Worm (Caenorhabditis elegans) whole organism, L1 larva: Measurements from ENCODE around the gene ape-1.

Experiments used
- C04F5.9 ChIP-seq: sonication (generic microtip); optimal IDR thresholded peaks from 2 replicates; lab custom pipeline; 2016; ENCODE audit warnings: missing genetic modification characterization, missing compliant biosample characterization
- C16A3.4 ChIP-seq: fragments of 150-350 bp; optimal IDR thresholded peaks from 2 replicates; lab custom pipeline; 2014; ENCODE audit warnings: missing biosample characterization, missing genetic modification characterization
- F16B12.6 ChIP-seq: fragments of 150-350 bp; optimal IDR thresholded peaks from 2 replicates; lab custom pipeline; 2014; ENCODE audit warnings: missing biosample characterization, missing genetic modification characterization
- alr-1 ChIP-seq: fragments of 200-800 bp; sonication (Bioruptor generic); optimal IDR thresholded peaks from 2 replicates; lab custom pipeline; 2018; ENCODE audit warnings: borderline replicate concordance, mild to moderate bottlenecking, missing genetic modification characterization, missing compliant biosample characterization
- aly-2 ChIP-seq: fragments of 150-350 bp; optimal IDR thresholded peaks from 2 replicates; lab custom pipeline; 2014; ENCODE audit warnings: missing biosample characterization, missing genetic modification characterization
- blmp-1 ChIP-seq: fragments of 150-350 bp; optimal IDR thresholded peaks from 2 replicates; lab custom pipeline; 2014; ENCODE audit warnings: missing biosample characterization, missing genetic modification characterization
- ceh-8 ChIP-seq: fragments of 200-800 bp; sonication (Bioruptor generic); optimal IDR thresholded peaks from 2 replicates; lab custom pipeline; 2018; ENCODE audit warnings: mild to moderate bottlenecking, missing genetic modification characterization, moderate library complexity, missing compliant biosample characterization
- ceh-90 ChIP-seq: sonication (generic microtip); optimal IDR thresholded peaks from 2 replicates; lab custom pipeline; 2016; ENCODE audit warnings: missing genetic modification characterization, missing compliant biosample characterization
- dsc-1 ChIP-seq: sonication (generic microtip); optimal IDR thresholded peaks from 2 replicates; lab custom pipeline; 2016; ENCODE audit warnings: mild to moderate bottlenecking, missing genetic modification characterization, missing compliant biosample characterization
- efl-1 ChIP-seq, 4 experiments: fragments of 150-350 bp; optimal IDR thresholded peaks in 3 of 4; peaks in 1 of 4; 1 replicate in 1 of 4; 2 replicates in 3 of 4; lab custom pipeline; 2014; ENCODE audit warnings: missing biosample characterization in 2 of 4, missing genetic modification characterization in 2 of 4, missing genetic modification reagents in 2 of 4
- efl-3 ChIP-seq: fragments of 200-800 bp; sonication (Bioruptor generic); optimal IDR thresholded peaks from 2 replicates; lab custom pipeline; 2018; ENCODE audit warnings: mild to moderate bottlenecking, missing genetic modification characterization, missing compliant biosample characterization
- elt-3 ChIP-seq, 6 experiments: fragments of 150-350 bp in 1 of 6; sonication (generic microtip); optimal IDR thresholded peaks; 2 replicates each; lab custom pipeline; 2017 to 2018; ENCODE audit warnings: missing biosample characterization in 6 of 6, missing genetic modification characterization in 6 of 6, inconsistent platforms in 1 of 6
- ets-5 ChIP-seq: fragments of 200-800 bp; sonication (Bioruptor generic); IDR thresholded peaks from 2 replicates; pipeline ENCODE4 v1.3.6; 2022; ENCODE audit warnings: missing genetic modification characterization, missing compliant biosample characterization
- fkh-10 ChIP-seq: sonication (generic microtip); optimal IDR thresholded peaks from 2 replicates; lab custom pipeline; 2017; ENCODE audit warnings: missing biosample characterization, missing genetic modification reagents, missing genetic modification characterization
- fkh-8 ChIP-seq: sonication (generic microtip); optimal IDR thresholded peaks from 2 replicates; lab custom pipeline; 2016; ENCODE audit warnings: mild to moderate bottlenecking, missing genetic modification characterization, missing compliant biosample characterization
- fos-1 ChIP-seq: fragments of 150-350 bp; optimal IDR thresholded peaks from 2 replicates; lab custom pipeline; 2014; ENCODE audit warnings: missing biosample characterization, missing genetic modification characterization
- hlh-17 ChIP-seq: fragments of 200-800 bp; sonication (Bioruptor generic); optimal IDR thresholded peaks from 2 replicates; lab custom pipeline; 2018; ENCODE audit warnings: missing genetic modification characterization, mild to moderate bottlenecking, missing compliant biosample characterization, moderate library complexity, borderline replicate concordance
- hlh-4 ChIP-seq: sonication (generic microtip); optimal IDR thresholded peaks from 2 replicates; lab custom pipeline; 2016; ENCODE audit warnings: mild to moderate bottlenecking, missing genetic modification characterization, missing compliant biosample characterization
- hpl-2 ChIP-seq: fragments of 150-350 bp; optimal IDR thresholded peaks from 2 replicates; lab custom pipeline; 2014; ENCODE audit warnings: missing biosample characterization, missing genetic modification reagents, missing genetic modification characterization
- jun-1 ChIP-seq: fragments of 150-350 bp; optimal IDR thresholded peaks from 2 replicates; lab custom pipeline; 2014; ENCODE audit warnings: missing biosample characterization, missing genetic modification reagents, missing genetic modification characterization
- lin-13 ChIP-seq: fragments of 150-350 bp; optimal IDR thresholded peaks from 2 replicates; lab custom pipeline; 2014; ENCODE audit warnings: missing biosample characterization, missing genetic modification reagents, missing genetic modification characterization
- lin-14 ChIP-seq: fragments of 200-800 bp; sonication (Bioruptor generic); optimal IDR thresholded peaks from 2 replicates; lab custom pipeline; 2018; ENCODE audit warnings: mild to moderate bottlenecking, missing genetic modification characterization, moderate library complexity, missing compliant biosample characterization
- lin-15B ChIP-seq: fragments of 150-350 bp; sonication (generic microtip); optimal IDR thresholded peaks from 3 replicates; lab custom pipeline; 2014; ENCODE audit warnings: missing biosample characterization, missing genetic modification characterization
- mef-2 ChIP-seq: fragments of 150-350 bp; optimal IDR thresholded peaks from 2 replicates; lab custom pipeline; 2014; ENCODE audit warnings: missing biosample characterization, missing genetic modification characterization
- nhr-12 ChIP-seq: sonication (generic microtip); optimal IDR thresholded peaks from 2 replicates; lab custom pipeline; 2017; ENCODE audit warnings: missing biosample characterization, missing genetic modification characterization
- nhr-19 ChIP-seq: fragments of 200-800 bp; sonication (Bioruptor generic); conservative IDR thresholded peaks from 2 replicates; pipeline ENCODE4 v1.3.6; 2022; ENCODE audit warnings: missing genetic modification characterization, missing compliant biosample characterization
- nhr-20 ChIP-seq: sonication (generic microtip); optimal IDR thresholded peaks from 2 replicates; lab custom pipeline; 2016; ENCODE audit warnings: mild to moderate bottlenecking, missing genetic modification characterization, missing compliant biosample characterization
- nhr-28 ChIP-seq: fragments of 150-350 bp; optimal IDR thresholded peaks from 2 replicates; lab custom pipeline; 2014; ENCODE audit warnings: missing biosample characterization, missing genetic modification characterization
- nhr-71 ChIP-seq: sonication (generic microtip); optimal IDR thresholded peaks from 2 replicates; lab custom pipeline; 2016; ENCODE audit warnings: mild to moderate bottlenecking, missing genetic modification characterization, moderate library complexity, missing compliant biosample characterization
- nhr-76 ChIP-seq: sonication (generic microtip); optimal IDR thresholded peaks from 2 replicates; lab custom pipeline; 2017; ENCODE audit warnings: missing biosample characterization, missing genetic modification characterization
- sup-37 ChIP-seq: fragments of 200-800 bp; sonication (Bioruptor generic); optimal IDR thresholded peaks from 2 replicates; lab custom pipeline; 2018; ENCODE audit warnings: mild to moderate bottlenecking, missing genetic modification characterization, missing compliant biosample characterization
- swsn-7 ChIP-seq: sonication (generic microtip); optimal IDR thresholded peaks from 2 replicates; lab custom pipeline; 2016; ENCODE audit warnings: missing genetic modification characterization, missing compliant biosample characterization
- tbx-2 ChIP-seq: sonication (generic microtip); optimal IDR thresholded peaks from 2 replicates; lab custom pipeline; 2016; ENCODE audit warnings: missing genetic modification characterization, missing compliant biosample characterization
- tlp-1 ChIP-seq: fragments of 150-350 bp; optimal IDR thresholded peaks from 2 replicates; lab custom pipeline; 2014; ENCODE audit warnings: missing biosample characterization, missing genetic modification characterization
- unc-130 ChIP-seq: fragments of 150-350 bp; optimal IDR thresholded peaks from 2 replicates; lab custom pipeline; 2017; ENCODE audit warnings: missing biosample characterization, missing genetic modification characterization, inconsistent platforms
- unc-30 ChIP-seq: sonication (generic microtip); optimal IDR thresholded peaks from 2 replicates; lab custom pipeline; 2017; ENCODE audit warnings: missing biosample characterization, missing genetic modification characterization
- unc-86 ChIP-seq: sonication (generic microtip); optimal IDR thresholded peaks from 2 replicates; lab custom pipeline; 2016; ENCODE audit warnings: missing genetic modification characterization, missing compliant biosample characterization
- unc-98 ChIP-seq: fragments of 200-800 bp; sonication (Bioruptor generic); IDR thresholded peaks from 2 replicates; pipeline ENCODE4 v1.3.6; 2022; ENCODE audit warnings: missing genetic modification characterization, missing compliant biosample characterization
- vab-15 ChIP-seq: sonication (generic microtip); optimal IDR thresholded peaks from 2 replicates; lab custom pipeline; 2017; ENCODE audit warnings: missing genotype, mild to moderate bottlenecking, missing genetic modification characterization, missing compliant biosample characterization
- zip-4 ChIP-seq: fragments of 200-800 bp; sonication (Bioruptor generic); optimal IDR thresholded peaks from 2 replicates; lab custom pipeline; 2018; ENCODE audit warnings: mild to moderate bottlenecking, missing genetic modification characterization, moderate library complexity, missing compliant biosample characterization
- ztf-11 ChIP-seq, 2 experiments: sonication (generic microtip); optimal IDR thresholded peaks; 2 replicates each; lab custom pipeline; 2016 to 2017; ENCODE audit warnings: missing genetic modification characterization in 2 of 2, missing biosample characterization in 1 of 2, missing compliant biosample characterization in 1 of 2

Gene ape-1

ce11 chrV:11660566-11660965 lies 15.2 kb upstream of the ape-1 start:
- no peak for TF ChIP-seq efl-1 (optimal IDR thresholded peaks at IDR 0.05; lab: Kevin White, UChicago)
- TF ChIP-seq efl-1 (GFP tag; optimal IDR thresholded peaks at IDR 0.05 in 1 of 2; lab: Kevin White, UChicago) = peak in 1 of 2 experiments; percentile 21
- TF ChIP-seq blmp-1 (tag; lab: Kevin White, UChicago) = no peak

ce11 chrV:11664875-11665384 lies 10.8 kb upstream of the ape-1 start, which contains the start of gene ceh-27:
ceh-27 (minus strand) TSS chrV:11665102.
- TF ChIP-seq lin-14 (peak; percentile 36), fkh-10 (peak; percentile 45), dsc-1 (tag; lab: Kevin White, UChicago) (no peak)
- TF ChIP-seq, all 84 proteins: peak for 2

ce11 chrV:11667176-11667575 lies 8.6 kb upstream of the ape-1 start, which contains the start of gene F46F3.3:
F46F3.3 (plus strand) TSS chrV:11667476.
- TF ChIP-seq swsn-7 (no peak), blmp-1 (tag; lab: Kevin White, UChicago) (peak; percentile 22), nhr-19 (GFP tag; lab: Robert Waterston, UW) (no peak)

ce11 chrV:11672497-11672896 lies 3.2 kb upstream of the ape-1 start, which contains the start of gene lgc-44:
lgc-44 (minus strand) TSS chrV:11672597.
- TF ChIP-seq zip-4 (GFP tag; lab: Kevin White, UChicago) = no peak
- TF ChIP-seq blmp-1 (tag; lab: Kevin White, UChicago) = peak; percentile 23
- no peak for TF ChIP-seq C04F5.9 (tag; lab: Kevin White, UChicago)

- TF ChIP-seq nhr-76 (tag; lab: Kevin White, UChicago) (no peak), elt-3 (tag; optimal IDR thresholded peaks at IDR 0.05; lab: Kevin White, UChicago) (no peak), unc-98 (GFP tag; lab: Robert Waterston, UW) (no peak), nhr-12 (no peak), mef-2 (tag; lab: Kevin White, UChicago) (no peak), tbx-2 (no peak), hpl-2 (GFP tag; lab: Kevin White, UChicago) (no peak), sup-37 (GFP tag; lab: Kevin White, UChicago) (no peak), nhr-20 (peak; percentile 40), swsn-7 (no peak), ets-5 (GFP tag; lab: Robert Waterston, UW) (no peak), C04F5.9 (tag; lab: Kevin White, UChicago) (no peak), efl-1 (optimal IDR thresholded peaks at IDR 0.05; lab: Kevin White, UChicago) (peak; percentile 31 to 55), efl-1 (GFP tag; optimal IDR thresholded peaks at IDR 0.05 in 1 of 2; lab: Kevin White, UChicago) (no peak), hlh-17 (GFP tag; lab: Kevin White, UChicago) (no peak), unc-86 (tag; lab: Kevin White, UChicago) (no peak), unc-130 (no peak), C16A3.4 (no peak), alr-1 (tag; lab: Kevin White, UChicago) (no peak), tlp-1 (tag; lab: Kevin White, UChicago) (no peak), fkh-8 (tag; lab: Kevin White, UChicago) (no peak), lin-14 (peak; percentile 60), F16B12.6 (tag; lab: Kevin White, UChicago) (no peak), ztf-11 (tag; optimal IDR thresholded peaks at IDR 0.05; lab: Kevin White, UChicago) (no peak), aly-2 (tag; lab: Kevin White, UChicago) (no peak), lin-13 (GFP tag; lab: Kevin White, UChicago) (no peak), fos-1 (no peak), blmp-1 (tag; lab: Kevin White, UChicago) (peak; percentile 80), ceh-8 (GFP tag; lab: Kevin White, UChicago) (no peak), nhr-19 (GFP tag; lab: Robert Waterston, UW) (no peak), hlh-4 (tag; lab: Kevin White, UChicago) (no peak), vab-15 (tag; lab: Kevin White, UChicago) (no peak), jun-1 (tag; lab: Kevin White, UChicago) (no peak), unc-30 (tag; lab: Kevin White, UChicago) (no peak), nhr-71 (tag; lab: Kevin White, UChicago) (peak; percentile 39), efl-3 (no peak), ceh-90 (tag; lab: Kevin White, UChicago) (no peak), nhr-28 (tag; lab: Kevin White, UChicago) (no peak), lin-15B (tag; lab: Kevin White, UChicago) (no peak)
Measured at ce11 chrV:11673746-11674365, 1.9 kb upstream of the ape-1 start.
